Worm (Caenorhabditis elegans) whole organism, midembryonic: ENCODE results near the gene ubc-26.
A peak's percentile ranks its signal among the peaks of the same experiment; 100 is the strongest.

Experiments used
- T22C8.4 ChIP-seq: fragments of 200-800 bp; sonication (Bioruptor generic); IDR thresholded peaks from 2 replicates; pipeline ENCODE4 v1.3.6; 2022; ENCODE audit warnings: missing genetic modification characterization, missing compliant biosample characterization
- cog-1 ChIP-seq: sonication (generic microtip); optimal IDR thresholded peaks from 2 replicates; lab custom pipeline; 2016; ENCODE audit warnings: missing genetic modification characterization, missing compliant biosample characterization
- flt-1 ChIP-seq: fragments of 200-800 bp; sonication (Bioruptor generic); IDR thresholded peaks from 2 replicates; pipeline ENCODE4 v1.3.6; 2022; ENCODE audit warnings: missing genetic modification characterization, missing compliant biosample characterization
- klf-2 ChIP-seq: fragments of 200-800 bp; sonication (Bioruptor generic); conservative IDR thresholded peaks from 2 replicates; pipeline ENCODE4 v1.3.6; 2022; ENCODE audit warnings: missing genetic modification reagents, missing genetic modification characterization, missing compliant biosample characterization
- med-1 ChIP-seq: sonication (generic microtip); optimal IDR thresholded peaks from 2 replicates; lab custom pipeline; 2017; ENCODE audit warnings: missing genetic modification characterization, mild to moderate bottlenecking, missing compliant biosample characterization, antibody characterized with exemption, missing genetic modification reagents; ENCODE audit not compliant: insufficient read depth
- ref-1 ChIP-seq: fragments of 200-800 bp; sonication (Bioruptor generic); conservative IDR thresholded peaks from 2 replicates; pipeline ENCODE4 v1.3.6; 2022; ENCODE audit warnings: missing genetic modification reagents, missing genetic modification characterization, missing compliant biosample characterization
- tab-1 ChIP-seq: fragments of 200-800 bp; sonication (Bioruptor generic); IDR thresholded peaks from 2 replicates; pipeline ENCODE4 v1.3.6; 2022; ENCODE audit warnings: missing genetic modification characterization, missing compliant biosample characterization
- ztf-23 ChIP-seq: fragments of 200-800 bp; sonication (Bioruptor generic); IDR thresholded peaks from 2 replicates; pipeline ENCODE4 v1.3.6; 2022; ENCODE audit warnings: missing genetic modification reagents, missing genetic modification characterization, missing compliant biosample characterization
- ztf-29 ChIP-seq: fragments of 200-800 bp; sonication (Bioruptor generic); IDR thresholded peaks from 2 replicates; pipeline ENCODE4 v1.3.6; 2022; ENCODE audit warnings: missing genetic modification reagents, missing genetic modification characterization, missing compliant biosample characterization

ubc-26 gene

ce11 chrII:2920234-2920633 lies 20.1 kb upstream of the ubc-26 start:
- TF ChIP-seq cog-1 (no peak), med-1 (GFP tag; lab: Kevin White, UChicago) (no peak), T22C8.4 (GFP tag; lab: Robert Waterston, UW) (no peak), ztf-23 (GFP tag; lab: Robert Waterston, UW) (no peak), klf-2 (GFP tag; lab: Robert Waterston, UW) (no peak), ref-1 (GFP tag; lab: Robert Waterston, UW) (no peak), flt-1 (GFP tag; lab: Robert Waterston, UW) (no peak), tab-1 (no peak), ztf-29 (no peak)

- TF ChIP-seq T22C8.4 (GFP tag; lab: Robert Waterston, UW) (0 out of 2 replicates have a peak, but pooled peaks have one; percentile 10), ref-1 (GFP tag; lab: Robert Waterston, UW) (no peak), klf-2 (GFP tag; lab: Robert Waterston, UW) (no peak)
Observed at ce11 chrII:2919074-2919857, 19.1 kb upstream of the ubc-26 start, which contains the start of the genes ncap-1 and Y110A2AR.1. Gene ncap-1, minus strand, starts transcription at chrII:2919314. Gene Y110A2AR.1, plus strand, starts transcription at chrII:2919710.

ce11 chrII:2913505-2913904 lies 13.4 kb upstream of the ubc-26 start, which contains the start of gene ubc-15:
Gene ubc-15, minus strand, starts transcription at chrII:2913605.
- TF ChIP-seq ztf-29 (no peak), ztf-23 (GFP tag; lab: Robert Waterston, UW) (no peak), tab-1 (no peak), flt-1 (GFP tag; lab: Robert Waterston, UW) (no peak), cog-1 (no peak), klf-2 (GFP tag; lab: Robert Waterston, UW) (no peak), ref-1 (GFP tag; lab: Robert Waterston, UW) (no peak), med-1 (GFP tag; lab: Kevin White, UChicago) (no peak), T22C8.4 (GFP tag; lab: Robert Waterston, UW) (no peak)

ce11 chrII:2903748-2904147 lies 3.6 kb upstream of the ubc-26 start:
- TF ChIP-seq ref-1 (GFP tag; lab: Robert Waterston, UW) (no peak), T22C8.4 (GFP tag; lab: Robert Waterston, UW) (no peak), ztf-23 (GFP tag; lab: Robert Waterston, UW) (no peak), med-1 (GFP tag; lab: Kevin White, UChicago) (no peak), klf-2 (GFP tag; lab: Robert Waterston, UW) (no peak), flt-1 (GFP tag; lab: Robert Waterston, UW) (no peak), tab-1 (no peak), cog-1 (no peak), ztf-29 (no peak)

- peak; percentile 61; the same call in 1 of the 2 replicates for TF ChIP-seq T22C8.4 (GFP tag; lab: Robert Waterston, UW)
- no peak for TF ChIP-seq med-1 (GFP tag; lab: Kevin White, UChicago)
Observed at ce11 chrII:2901158-2901557, 1.0 kb upstream of the ubc-26 start.

ce11 chrII:2894295-2894694 lies 5.9 kb downstream of the ubc-26 start, which contains the start of gene sqv-2:
Gene sqv-2, minus strand, starts transcription at chrII:2894395.
- TF ChIP-seq flt-1 (GFP tag; lab: Robert Waterston, UW) (no peak), T22C8.4 (GFP tag; lab: Robert Waterston, UW) (no peak), ztf-23 (GFP tag; lab: Robert Waterston, UW) (no peak), cog-1 (no peak), tab-1 (no peak), ref-1 (GFP tag; lab: Robert Waterston, UW) (no peak), klf-2 (GFP tag; lab: Robert Waterston, UW) (no peak), ztf-29 (no peak), med-1 (GFP tag; lab: Kevin White, UChicago) (no peak)

- TF ChIP-seq med-1 (GFP tag; lab: Kevin White, UChicago) (no peak), tab-1 (no peak), ztf-23 (GFP tag; lab: Robert Waterston, UW) (peak; percentile 82), ztf-29 (no peak), flt-1 (GFP tag; lab: Robert Waterston, UW) (peak; percentile 86), cog-1 (peak; percentile 69), T22C8.4 (GFP tag; lab: Robert Waterston, UW) (peak; percentile 93), klf-2 (GFP tag; lab: Robert Waterston, UW) (peak; percentile 71; the same call in 1 of the 2 replicates)
Observed at ce11 chrII:2888957-2889630, 11.1 kb downstream of the ubc-26 start, which contains the start of gene pinn-1. Gene pinn-1, minus strand, starts transcription at chrII:2889007.

- no peak for TF ChIP-seq ztf-29
- no peak for TF ChIP-seq tab-1
- peak; percentile 60 for TF ChIP-seq T22C8.4 (GFP tag; lab: Robert Waterston, UW)
- no peak for TF ChIP-seq ztf-23 (GFP tag; lab: Robert Waterston, UW)
- no peak for TF ChIP-seq cog-1
- no peak for TF ChIP-seq med-1 (GFP tag; lab: Kevin White, UChicago)
Observed at ce11 chrII:2885518-2886449, 14.4 kb downstream of the ubc-26 start.
